Worm (Caenorhabditis elegans) whole organism, dauer: Measurements from ENCODE around the gene math-28.
"Not testable (repeated sequence)": the region's sequence is repeated elsewhere in the genome, so short reads cannot be mapped to it uniquely, and the experiment has no call there.

Experiments
- unc-62 ChIP-seq: sonication (generic microtip); optimal IDR thresholded peaks from 2 replicates; lab custom pipeline; 2017; ENCODE audit warnings: missing biosample characterization, missing genetic modification reagents, missing genetic modification characterization

math-28 gene

ce11 chrII:1752990-1753389 lies 10.2 kb upstream of the math-28 start, which contains the start of gene F36H5.9:
F36H5.9 (minus strand) TSS chrII:1753090.
- no peak for TF ChIP-seq unc-62

ce11 chrII:1756072-1756471 lies 7.1 kb upstream of the math-28 start, which contains the start of gene F36H5.17:
F36H5.17 (minus strand) TSS chrII:1756172.
- no peak for TF ChIP-seq unc-62

ce11 chrII:1756582-1756981 lies 6.6 kb upstream of the math-28 start, which contains the start of gene fbxb-53:
fbxb-53 (plus strand) TSS chrII:1756882.
- TF ChIP-seq unc-62, result no peak

ce11 chrII:1757033-1757432 lies 6.1 kb upstream of the math-28 start, which contains the start of gene F36H5.10:
F36H5.10 (plus strand) TSS chrII:1757333.
- no peak for TF ChIP-seq unc-62

ce11 chrII:1759602-1760001 lies 3.6 kb upstream of the math-28 start, which contains the start of gene F36H5.18:
F36H5.18 (plus strand) TSS chrII:1759902.
- TF ChIP-seq unc-62, result no peak

- TF ChIP-seq unc-62, result no peak
These were observed 1.6 kb upstream of the math-28 start, which contains the start of gene F36H5.4 for ce11 chrII:1761564-1761963. F36H5.4 (plus strand) TSS chrII:1761864.

- TF ChIP-seq unc-62, result no peak
These were observed 3.5 kb downstream of the math-28 start for ce11 chrII:1766715-1767114.

ce11 chrII:1771347-1771746 lies 8.2 kb downstream of the math-28 start, which contains the start of gene math-26:
math-26 (plus strand) TSS chrII:1771647.
- not testable (repeated sequence) for TF ChIP-seq unc-62

- no peak for TF ChIP-seq unc-62
These were observed 8.6 kb downstream of the math-28 start, which contains the start of gene math-3 for ce11 chrII:1771785-1772184. math-3 (plus strand) TSS chrII:1772085.

- not testable (repeated sequence) for TF ChIP-seq unc-62
These were observed 12.1 kb downstream of the math-28 start, which contains the start of gene F36H5.14 for ce11 chrII:1775234-1775633. F36H5.14 (plus strand) TSS chrII:1775534.

- TF ChIP-seq unc-62, result no peak
These were observed 19.3 kb downstream of the math-28 start, which contains the start of gene math-4 for ce11 chrII:1782474-1782873. math-4 (minus strand) TSS chrII:1782574.

ce11 chrII:1784799-1785198 lies 21.6 kb downstream of the math-28 start, which contains the start of gene C08F1.11:
C08F1.11 (minus strand) TSS chrII:1784899.
- TF ChIP-seq unc-62, result no peak

ce11 chrII:1786209-1786608 lies 23.0 kb downstream of the math-28 start, which contains the start of gene C08F1.10:
C08F1.10 (minus strand) TSS chrII:1786309.
- TF ChIP-seq unc-62, result no peak

- no peak for TF ChIP-seq unc-62
These were observed 24.0 kb downstream of the math-28 start for ce11 chrII:1787208-1787607.

- TF ChIP-seq unc-62, result no peak
These were observed 24.9 kb downstream of the math-28 start, which contains the start of the genes C08F1.6 and fbxb-13 for ce11 chrII:1788087-1788486. C08F1.6 (minus strand) TSS chrII:1788187. fbxb-13 (plus strand) TSS chrII:1788277.

ce11 chrII:1806358-1806757 lies 43.2 kb downstream of the math-28 start, which contains the start of gene C08F1.12:
C08F1.12 (minus strand) TSS chrII:1806458.
- no peak for TF ChIP-seq unc-62

ce11 chrII:1808217-1808616 lies 45.0 kb downstream of the math-28 start, which contains the start of gene C08F1.8:
C08F1.8 (minus strand) TSS chrII:1808317.
- TF ChIP-seq unc-62, result no peak

ce11 chrII:1816053-1816452 lies 52.9 kb downstream of the math-28 start:
- no peak for TF ChIP-seq unc-62
